Worm (Caenorhabditis elegans) whole organism, L4 larva: ENCODE data around the gene C34D10.5.

Experiments used
- F10B5.3 ChIP-seq: sonication (generic microtip); optimal IDR thresholded peaks from 2 replicates; lab custom pipeline; 2016; ENCODE audit warnings: mild to moderate bottlenecking, missing genetic modification characterization, missing compliant biosample characterization
- F49E8.2 ChIP-seq: sonication (generic microtip); optimal IDR thresholded peaks from 2 replicates; lab custom pipeline; 2016; ENCODE audit warnings: missing compliant biosample characterization, mild to moderate bottlenecking, missing genetic modification characterization, borderline replicate concordance
- Y105C5A.15 ChIP-seq: fragments of 200-800 bp; sonication (Bioruptor generic); IDR thresholded peaks from 2 replicates; pipeline ENCODE4 v1.3.6; 2022; ENCODE audit warnings: missing genetic modification characterization, missing compliant biosample characterization
- Y48G9A.11 ChIP-seq: fragments of 200-800 bp; sonication (Bioruptor generic); IDR thresholded peaks from 2 replicates; pipeline ENCODE4 v1.3.6; 2022; ENCODE audit warnings: missing genetic modification reagents, missing genetic modification characterization, missing compliant biosample characterization
- Y5F2A.4 ChIP-seq: fragments of 200-800 bp; sonication (Bioruptor generic); optimal IDR thresholded peaks from 2 replicates; lab custom pipeline; 2018; ENCODE audit warnings: mild to moderate bottlenecking, missing genetic modification characterization, missing compliant biosample characterization
- ZK337.2 ChIP-seq: fragments of 200-800 bp; sonication (Bioruptor generic); IDR thresholded peaks from 2 replicates; pipeline ENCODE4 v1.3.6; 2022; ENCODE audit warnings: missing genetic modification reagents, missing genetic modification characterization, missing compliant biosample characterization
- aha-1 ChIP-seq: fragments of 150-350 bp; peaks from one replicate; lab custom pipeline; 2014; ENCODE audit warnings: missing biosample characterization, missing genetic modification characterization
- attf-4 ChIP-seq: sonication (generic microtip); optimal IDR thresholded peaks from 3 replicates; lab custom pipeline; 2017; ENCODE audit warnings: missing biosample characterization, missing genetic modification characterization
- ceh-20 ChIP-seq: fragments of 200-800 bp; sonication (Bioruptor generic); IDR thresholded peaks from 2 replicates; pipeline ENCODE4 v1.3.6; 2022; ENCODE audit warnings: missing genetic modification reagents, missing genetic modification characterization, missing compliant biosample characterization
- ceh-44 ChIP-seq: fragments of 200-800 bp; sonication (Bioruptor generic); IDR thresholded peaks from 2 replicates; pipeline ENCODE4 v1.3.6; 2022; ENCODE audit warnings: missing genetic modification reagents, missing genetic modification characterization, missing compliant biosample characterization
- cey-2 ChIP-seq: sonication (generic microtip); optimal IDR thresholded peaks from 3 replicates; lab custom pipeline; 2017; ENCODE audit warnings: missing genetic modification characterization, mild to moderate bottlenecking, missing compliant biosample characterization, antibody characterized with exemption, borderline replicate concordance; ENCODE audit not compliant: insufficient read depth
- daf-16 ChIP-seq, 3 experiments: sonication (generic microtip); optimal IDR thresholded peaks; 2 replicates each; lab custom pipeline; 2016 to 2017; ENCODE audit warnings: missing genetic modification characterization in 3 of 3, missing genetic modification reagents in 3 of 3, mild to moderate bottlenecking in 2 of 3, missing compliant biosample characterization in 2 of 3, missing biosample characterization in 1 of 3, moderate library complexity in 1 of 3
- daf-19 ChIP-seq: fragments of 200-800 bp; sonication (Bioruptor generic); conservative IDR thresholded peaks from 2 replicates; pipeline ENCODE4 v1.3.6; 2022; ENCODE audit warnings: missing genetic modification characterization, missing compliant biosample characterization
- daf-8 ChIP-seq: fragments of 200-800 bp; sonication (Bioruptor generic); IDR thresholded peaks from 2 replicates; pipeline ENCODE4 v1.3.6; 2022; ENCODE audit warnings: missing genetic modification characterization, missing compliant biosample characterization
- dmd-6 ChIP-seq: fragments of 200-800 bp; sonication (Bioruptor generic); IDR thresholded peaks from 2 replicates; pipeline ENCODE4 v1.3.6; 2022; ENCODE audit warnings: missing genetic modification reagents, missing genetic modification characterization, missing compliant biosample characterization
- dmd-9 ChIP-seq: fragments of 200-800 bp; sonication (Bioruptor generic); IDR thresholded peaks from 2 replicates; pipeline ENCODE4 v1.3.6; 2022; ENCODE audit warnings: missing genetic modification reagents, missing genetic modification characterization, missing compliant biosample characterization
- dpl-1 ChIP-seq: fragments of 150-350 bp; optimal IDR thresholded peaks from 2 replicates; lab custom pipeline; 2014; ENCODE audit warnings: missing biosample characterization, missing genetic modification reagents, missing genetic modification characterization
- fos-1 ChIP-seq: fragments of 150-350 bp; optimal IDR thresholded peaks from 2 replicates; lab custom pipeline; 2014; ENCODE audit warnings: missing biosample characterization, missing genetic modification characterization
- gei-8 ChIP-seq: fragments of 200-800 bp; sonication (Bioruptor generic); optimal IDR thresholded peaks from 2 replicates; lab custom pipeline; 2018; ENCODE audit warnings: mild to moderate bottlenecking, missing genetic modification characterization, missing compliant biosample characterization
- hlh-11 ChIP-seq: fragments of 200-800 bp; sonication (Bioruptor generic); optimal IDR thresholded peaks from 2 replicates; lab custom pipeline; 2018; ENCODE audit warnings: mild to moderate bottlenecking, missing genetic modification characterization, missing compliant biosample characterization
- lin-1 ChIP-seq: fragments of 200-800 bp; sonication (Bioruptor generic); IDR thresholded peaks from 2 replicates; pipeline ENCODE4 v1.3.6; 2022; ENCODE audit warnings: missing genetic modification reagents, missing genetic modification characterization, missing compliant biosample characterization
- lir-3 ChIP-seq: sonication (generic microtip); optimal IDR thresholded peaks from 2 replicates; lab custom pipeline; 2016; ENCODE audit warnings: mild to moderate bottlenecking, missing genetic modification characterization, missing compliant biosample characterization
- mep-1 ChIP-seq: fragments of 150-350 bp; sonication (generic microtip); optimal IDR thresholded peaks from 3 replicates; lab custom pipeline; 2014; ENCODE audit warnings: missing biosample characterization, missing genetic modification characterization
- mxl-3 ChIP-seq: fragments of 200-800 bp; sonication (Bioruptor generic); optimal IDR thresholded peaks from 2 replicates; lab custom pipeline; 2018; ENCODE audit warnings: mild to moderate bottlenecking, missing genetic modification characterization, missing compliant biosample characterization
- nhr-10 ChIP-seq: fragments of 150-350 bp; optimal IDR thresholded peaks from 2 replicates; lab custom pipeline; 2014; ENCODE audit warnings: missing biosample characterization, missing genetic modification characterization
- nhr-11 ChIP-seq: fragments of 150-350 bp; optimal IDR thresholded peaks from 2 replicates; lab custom pipeline; 2014; ENCODE audit warnings: missing biosample characterization, missing genetic modification characterization
- nhr-237 ChIP-seq: sonication (generic microtip); optimal IDR thresholded peaks from 2 replicates; lab custom pipeline; 2017; ENCODE audit warnings: missing biosample characterization, missing genetic modification characterization
- nhr-25 ChIP-seq: sonication (generic microtip); optimal IDR thresholded peaks from 2 replicates; lab custom pipeline; 2017; ENCODE audit warnings: missing genetic modification characterization, mild to moderate bottlenecking, missing compliant biosample characterization, antibody characterized with exemption, moderate library complexity, borderline replicate concordance; ENCODE audit not compliant: insufficient read depth
- nhr-41 ChIP-seq: fragments of 200-800 bp; sonication (Bioruptor generic); IDR thresholded peaks from 2 replicates; pipeline ENCODE4 v1.3.6; 2022; ENCODE audit warnings: missing genetic modification reagents, missing genetic modification characterization, missing compliant biosample characterization
- nhr-42 ChIP-seq: fragments of 200-800 bp; sonication (Bioruptor generic); IDR thresholded peaks from 2 replicates; pipeline ENCODE4 v1.3.6; 2022; ENCODE audit warnings: missing genetic modification characterization, missing compliant biosample characterization
- pqm-1 ChIP-seq: sonication (generic microtip); optimal IDR thresholded peaks from 2 replicates; lab custom pipeline; 2017; ENCODE audit warnings: missing biosample characterization, missing genetic modification characterization
- saeg-2 ChIP-seq: fragments of 200-800 bp; sonication (Bioruptor generic); IDR thresholded peaks from 2 replicates; pipeline ENCODE4 v1.3.6; 2022; ENCODE audit warnings: missing genetic modification reagents, missing genetic modification characterization, missing compliant biosample characterization
- set-16 ChIP-seq: fragments of 200-800 bp; sonication (Bioruptor generic); IDR thresholded peaks from 2 replicates; pipeline ENCODE4 v1.3.6; 2022; ENCODE audit warnings: missing genetic modification reagents, missing genetic modification characterization, missing compliant biosample characterization
- snpc-1.2 ChIP-seq: fragments of 200-800 bp; sonication (Bioruptor generic); IDR thresholded peaks from 2 replicates; pipeline ENCODE4 v1.3.6; 2022; ENCODE audit warnings: missing genetic modification reagents, missing genetic modification characterization, missing compliant biosample characterization
- snpc-4 ChIP-seq: fragments of 150-350 bp; optimal IDR thresholded peaks from 2 replicates; lab custom pipeline; 2014; ENCODE audit warnings: missing biosample characterization, missing genetic modification characterization
- spr-3 ChIP-seq: fragments of 200-800 bp; sonication (Bioruptor generic); optimal IDR thresholded peaks from 2 replicates; lab custom pipeline; 2018; ENCODE audit warnings: mild to moderate bottlenecking, missing genetic modification characterization, missing compliant biosample characterization
- tra-1 ChIP-seq: fragments of 200-800 bp; sonication (Bioruptor generic); IDR thresholded peaks from 2 replicates; pipeline ENCODE4 v1.3.6; 2022; ENCODE audit warnings: missing genetic modification reagents, missing genetic modification characterization, missing compliant biosample characterization
- unc-39 ChIP-seq: sonication (generic microtip); optimal IDR thresholded peaks from 2 replicates; lab custom pipeline; 2017; ENCODE audit warnings: missing biosample characterization, missing genetic modification characterization
- unc-62 ChIP-seq, 3 experiments: fragments of 150-350 bp in 1 of 3; sonication (generic microtip); optimal IDR thresholded peaks in 2 of 3; peaks in 1 of 3; 1 replicate in 1 of 3; 2 replicates in 2 of 3; lab custom pipeline; 2014 to 2017; ENCODE audit warnings: missing biosample characterization in 3 of 3, missing genetic modification characterization in 3 of 3, missing genetic modification reagents in 3 of 3, missing genotype in 1 of 3

Gene C34D10.5

ce11 chrX:8040967-8041366 is 23.1 kb downstream of the C34D10.5 start, which contains the start of gene xol-1:
Gene xol-1, plus strand, starts transcription at chrX:8041313.
- TF ChIP-seq nhr-10 (no peak), Y48G9A.11 (GFP tag; lab: Robert Waterston, UW) (no peak), tra-1 (GFP tag; lab: Robert Waterston, UW) (peak; percentile 77)
- TF ChIP-seq, all 104 proteins: peak for 1

- TF ChIP-seq nhr-25 (tag; lab: Kevin White, UChicago) (no peak), ceh-44 (GFP tag; lab: Robert Waterston, UW) (no peak)
Observed at ce11 chrX:8045152-8045551, 27.3 kb downstream of the C34D10.5 start, which contains the start of gene C18A11.4. Gene C18A11.4, plus strand, starts transcription at chrX:8045518.

ce11 chrX:8048637-8049036 is 30.8 kb downstream of the C34D10.5 start:
- TF ChIP-seq daf-16 (GFP tag; optimal IDR thresholded peaks at IDR 0.05; lab: Kevin White, UChicago): peak in 1 of 2 experiments; percentile 15
- TF ChIP-seq daf-16 (tag; optimal IDR thresholded peaks at IDR 0.05; lab: Kevin White, UChicago): no peak
- TF ChIP-seq tra-1 (GFP tag; lab: Robert Waterston, UW): no peak
- TF ChIP-seq nhr-41 (GFP tag; lab: Robert Waterston, UW): no peak
- TF ChIP-seq snpc-4 (tag; lab: Kevin White, UChicago): no peak
- TF ChIP-seq aha-1: peak; percentile 43
- no peak for TF ChIP-seq lir-3 (tag; lab: Kevin White, UChicago)
- peak; percentile 9 for TF ChIP-seq F10B5.3 (tag; lab: Kevin White, UChicago)

ce11 chrX:8052055-8052454 is 34.2 kb downstream of the C34D10.5 start:
- no peak for TF ChIP-seq unc-62 (GFP tag; optimal IDR thresholded peaks at IDR 0.05 in 1 of 2; lab: Kevin White, UChicago)
- TF ChIP-seq unc-62 (tag; optimal IDR thresholded peaks at IDR 0.05; lab: Kevin White, UChicago): no peak
- TF ChIP-seq aha-1: peak; percentile 44
- TF ChIP-seq mep-1 (tag; lab: Kevin White, UChicago): no peak
- TF ChIP-seq snpc-1.2: no peak

- TF ChIP-seq hlh-11 (peak; percentile 34), attf-4 (tag; lab: Kevin White, UChicago) (no peak), nhr-42 (GFP tag; lab: Robert Waterston, UW) (no peak), pqm-1 (tag; lab: Kevin White, UChicago) (no peak), ceh-20 (GFP tag; lab: Robert Waterston, UW) (peak; percentile 62; the same call in 1 of the 2 replicates), dpl-1 (GFP tag; lab: Kevin White, UChicago) (no peak), unc-39 (tag; lab: Kevin White, UChicago) (no peak), nhr-11 (tag; lab: Kevin White, UChicago) (peak; percentile 54), nhr-10 (no peak), mxl-3 (no peak), daf-8 (GFP tag; lab: Robert Waterston, UW) (no peak), aha-1 (peak; percentile 61), F49E8.2 (tag; lab: Kevin White, UChicago) (no peak), F10B5.3 (tag; lab: Kevin White, UChicago) (no peak), unc-62 (GFP tag; optimal IDR thresholded peaks at IDR 0.05 in 1 of 2; lab: Kevin White, UChicago) (peak in 1 of 2 experiments; percentile 73), unc-62 (tag; optimal IDR thresholded peaks at IDR 0.05; lab: Kevin White, UChicago) (no peak), dmd-6 (GFP tag; lab: Robert Waterston, UW) (no peak), Y105C5A.15 (GFP tag; lab: Robert Waterston, UW) (no peak), fos-1 (no peak), daf-19 (GFP tag; lab: Robert Waterston, UW) (no peak), gei-8 (no peak), daf-16 (GFP tag; optimal IDR thresholded peaks at IDR 0.05; lab: Kevin White, UChicago) (peak in 1 of 2 experiments; percentile 69), daf-16 (tag; optimal IDR thresholded peaks at IDR 0.05; lab: Kevin White, UChicago) (no peak), lin-1 (GFP tag; lab: Robert Waterston, UW) (no peak), dmd-9 (GFP tag; lab: Robert Waterston, UW) (no peak), spr-3 (GFP tag; lab: Kevin White, UChicago) (no peak), nhr-237 (no peak), Y5F2A.4 (no peak), mep-1 (tag; lab: Kevin White, UChicago) (no peak), saeg-2 (GFP tag; lab: Robert Waterston, UW) (no peak), ZK337.2 (GFP tag; lab: Robert Waterston, UW) (no peak), cey-2 (tag; lab: Kevin White, UChicago) (no peak), set-16 (GFP tag; lab: Robert Waterston, UW) (peak; percentile 83)
- TF ChIP-seq, all 104 proteins: peak for 7
Observed at ce11 chrX:8053008-8053441, 35.2 kb downstream of the C34D10.5 start.
